Worm (Caenorhabditis elegans) whole organism, late embryonic: ENCODE data around the gene F40A3.1.

ENCODE experiments used
- ahr-1 ChIP-seq: sonication (generic microtip); optimal IDR thresholded peaks from 2 replicates; lab custom pipeline; 2016; ENCODE audit warnings: missing genetic modification characterization, missing compliant biosample characterization
- ama-1 ChIP-seq: fragments of 150-350 bp; optimal IDR thresholded peaks from 2 replicates; lab custom pipeline; 2014
- ceh-19 ChIP-seq: fragments of 200-800 bp; sonication (Bioruptor generic); optimal IDR thresholded peaks from 2 replicates; lab custom pipeline; 2018; ENCODE audit warnings: mild to moderate bottlenecking, missing genetic modification characterization, missing compliant biosample characterization
- ceh-9 ChIP-seq: sonication (generic microtip); optimal IDR thresholded peaks from 2 replicates; lab custom pipeline; 2016; ENCODE audit warnings: mild to moderate bottlenecking, missing genetic modification characterization, inconsistent platforms, missing compliant biosample characterization
- ets-4 ChIP-seq: sonication (generic microtip); optimal IDR thresholded peaks from 2 replicates; lab custom pipeline; 2016; ENCODE audit warnings: missing genetic modification characterization, missing compliant biosample characterization
- hlh-6 ChIP-seq: sonication (generic microtip); optimal IDR thresholded peaks from 2 replicates; lab custom pipeline; 2016; ENCODE audit warnings: missing genotype, missing genetic modification characterization, missing compliant biosample characterization
- nfya-1 ChIP-seq: sonication (generic microtip); optimal IDR thresholded peaks from 2 replicates; lab custom pipeline; 2017; ENCODE audit warnings: missing genetic modification characterization, mild to moderate bottlenecking, missing compliant biosample characterization, antibody characterized with exemption, moderate library complexity
- pag-3 ChIP-seq: sonication (generic microtip); optimal IDR thresholded peaks from 2 replicates; lab custom pipeline; 2016; ENCODE audit warnings: missing compliant biosample characterization, missing genetic modification characterization, borderline replicate concordance
- pha-4 ChIP-seq: fragments of 150-350 bp; optimal IDR thresholded peaks from 2 replicates; lab custom pipeline; 2018; ENCODE audit warnings: missing biosample characterization, missing genetic modification reagents, missing genetic modification characterization
- syd-9 ChIP-seq: sonication (generic microtip); optimal IDR thresholded peaks from 2 replicates; lab custom pipeline; 2016; ENCODE audit warnings: mild to moderate bottlenecking, missing genetic modification characterization, moderate library complexity, missing compliant biosample characterization
- unc-86 ChIP-seq: sonication (generic microtip); optimal IDR thresholded peaks from 2 replicates; lab custom pipeline; 2016; ENCODE audit warnings: missing genetic modification characterization, missing compliant biosample characterization

DNA sequence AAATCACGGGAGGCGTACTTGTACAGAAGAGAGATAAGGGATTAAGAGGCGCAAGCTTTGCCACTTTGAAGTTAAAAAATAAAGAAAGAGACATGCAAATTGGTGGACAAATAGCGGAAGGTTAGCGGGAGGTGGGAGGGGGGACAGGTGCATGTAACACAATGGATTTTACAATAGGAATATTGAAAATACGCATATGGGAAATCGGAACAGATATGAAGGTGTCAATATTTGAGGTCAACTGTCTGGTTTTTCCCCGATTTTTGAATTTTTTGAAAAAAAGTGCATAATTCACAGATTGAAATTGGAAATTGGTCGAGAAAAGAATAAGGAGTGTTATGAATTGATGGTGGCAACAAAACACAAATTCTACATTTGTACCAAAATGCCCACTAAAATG lies 29.5 kb upstream of the F40A3.1 start, which contains the start of gene C37C3.17:
- no peak for TF ChIP-seq ets-4 (tag; lab: Kevin White, UChicago)
- TF ChIP-seq unc-86 (tag; lab: Kevin White, UChicago): no peak
- TF ChIP-seq pag-3 (tag; lab: Kevin White, UChicago): no peak
- TF ChIP-seq ceh-19 (GFP tag; lab: Kevin White, UChicago): no peak
- TF ChIP-seq nfya-1 (tag; lab: Kevin White, UChicago): no peak
- no peak for TF ChIP-seq ama-1
- TF ChIP-seq ahr-1 (tag; lab: Kevin White, UChicago): no peak
- no peak for TF ChIP-seq pha-4 (tag; lab: Kevin White, UChicago)
- no peak for TF ChIP-seq hlh-6
- TF ChIP-seq ceh-9 (tag; lab: Kevin White, UChicago): no peak
- TF ChIP-seq syd-9 (tag; lab: Kevin White, UChicago): no peak
